Worm (Caenorhabditis elegans) whole organism, L4/young adult: ENCODE results near the gene tald-1.

Experiments
- W03F9.2 ChIP-seq: fragments of 150-350 bp; optimal IDR thresholded peaks from 2 replicates; lab custom pipeline; 2014; ENCODE audit warnings: missing biosample characterization, missing genetic modification characterization
- dao-5 ChIP-seq: sonication (generic microtip); optimal IDR thresholded peaks from 2 replicates; lab custom pipeline; 2016; ENCODE audit warnings: missing genotype, missing genetic modification characterization, moderate library complexity, missing compliant biosample characterization

DNA sequence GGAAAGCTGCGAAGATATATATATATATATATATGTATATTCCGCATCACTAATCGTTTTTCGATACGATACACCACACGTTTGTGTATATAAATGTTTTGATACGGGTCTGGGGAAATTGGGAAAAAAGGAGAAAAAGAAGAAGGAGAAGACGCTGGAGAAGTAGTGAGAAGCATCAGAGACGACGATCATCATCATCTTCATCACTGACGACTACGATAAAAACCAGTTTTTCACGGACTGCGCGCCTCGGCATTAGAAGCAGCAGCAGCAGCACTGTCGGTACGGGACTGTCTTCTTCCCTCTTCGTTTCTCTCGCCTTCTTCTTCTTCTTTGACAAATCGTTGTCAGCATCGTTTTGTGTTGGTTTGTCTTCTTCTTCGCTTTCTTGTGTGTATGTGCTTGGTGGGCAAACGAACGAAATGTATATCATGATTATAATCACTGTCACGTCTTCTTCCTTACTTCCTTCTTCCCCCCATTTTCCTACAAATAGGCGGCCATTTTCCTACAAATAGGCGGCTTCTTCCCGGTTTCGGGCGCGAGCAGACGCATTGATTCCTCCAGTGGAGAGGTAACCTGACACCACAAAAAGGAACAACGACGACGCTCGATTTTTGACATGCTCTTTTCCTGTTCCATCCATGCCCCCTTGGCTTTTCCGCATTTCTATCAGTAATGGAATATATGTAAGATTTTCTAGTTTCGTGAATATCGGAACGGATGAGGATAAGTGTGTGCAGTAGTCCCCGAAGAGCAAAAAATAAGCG, 9.8 kb downstream of the tald-1 start:
- TF ChIP-seq W03F9.2 (tag; lab: Kevin White, UChicago) (no peak), dao-5 (tag; lab: Kevin White, UChicago) (no peak)
